Worm (Caenorhabditis elegans): ENCODE measurements around the gene Y97E10AR.4.
A peak's percentile ranks its signal among the peaks of the same experiment; 100 is the strongest.

The Y97E10AR.4 gene

DNA sequence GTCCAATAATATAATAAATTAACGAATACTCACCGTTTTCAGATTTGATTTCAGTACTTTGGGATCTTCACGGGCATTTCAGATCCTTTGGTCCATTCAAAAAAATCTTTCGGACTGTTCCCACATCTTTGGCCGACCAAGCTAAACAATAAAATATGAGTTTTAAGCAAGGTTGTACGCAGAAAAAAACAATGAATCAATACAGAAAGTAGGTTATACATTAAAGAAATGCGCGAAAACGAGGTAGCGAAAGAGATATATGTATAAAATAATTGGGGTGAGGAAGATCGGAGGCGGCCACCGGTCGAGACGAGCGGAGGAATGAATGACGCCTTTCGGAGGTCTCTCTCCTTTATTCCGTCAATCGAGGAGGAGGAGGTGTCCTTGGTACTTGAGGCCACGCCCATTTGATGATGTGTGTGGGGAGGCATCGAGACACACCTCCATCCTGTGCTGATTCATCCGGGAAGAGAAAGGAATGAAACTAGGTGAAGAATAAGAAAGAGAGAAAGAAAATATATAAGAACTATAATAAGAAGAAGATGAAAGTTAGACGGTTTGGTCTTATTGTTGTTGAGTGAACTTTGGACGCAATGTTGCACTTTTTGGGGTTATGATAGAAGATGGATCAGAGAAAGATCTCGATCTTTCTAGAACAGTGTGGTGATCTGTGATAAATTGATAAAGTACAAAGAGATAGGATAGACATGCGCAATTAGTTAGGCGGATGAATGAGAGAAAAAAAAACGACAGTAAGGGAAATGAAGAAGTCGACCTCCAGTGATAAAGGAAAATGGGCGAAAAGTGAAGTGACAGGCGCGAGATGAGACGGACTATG lies 30.4 kb upstream of the Y97E10AR.4 start:
- TF ChIP-seq ztf-18 (tag; optimal IDR thresholded peaks at IDR 0.05) (no peak), hlh-12 (tag; optimal IDR thresholded peaks at IDR 0.05) (no peak), nfya-1 (tag; optimal IDR thresholded peaks at IDR 0.05; ENCODE audit: borderline replicate concordance, insufficient read depth) (no peak), dox-1 (GFP tag; IDR thresholded peaks at IDR 0.05) (0 out of 2 replicates have a peak, but pooled peaks have one; percentile 5), bed-1 (GFP tag; IDR thresholded peaks at IDR 0.05) (no peak), F57C9.4 (tag; optimal IDR thresholded peaks at IDR 0.05) (no peak), ama-1 (optimal IDR thresholded peaks at IDR 0.05) (peak; percentile 86), ama-1 (GFP tag; optimal IDR thresholded peaks at IDR 0.05) (no peak), lag-1 (GFP tag; IDR thresholded peaks at IDR 0.05) (no peak), hsf-1 (GFP tag; IDR thresholded peaks at IDR 0.05) (peak; percentile 89), C06A6.2 (GFP tag; conservative IDR thresholded peaks at IDR 0.05) (no peak), akir-1 (GFP tag; optimal IDR thresholded peaks at IDR 0.05) (no peak), somi-1 (GFP tag; optimal IDR thresholded peaks at IDR 0.05) (peak; percentile 54), rpc-1 (optimal IDR thresholded peaks at IDR 0.05) (peak; percentile 38), rpc-1 (tag; optimal IDR thresholded peaks at IDR 0.05) (no peak), ztf-28 (GFP tag; IDR thresholded peaks at IDR 0.05) (no peak), F37B4.10 (GFP tag; IDR thresholded peaks at IDR 0.05) (no peak), snpc-4 (GFP tag; optimal IDR thresholded peaks at IDR 0.05) (no peak), snpc-4 (tag; optimal IDR thresholded peaks at IDR 0.05) (no peak), hlh-26 (GFP tag; conservative IDR thresholded peaks at IDR 0.05) (no peak), sdz-38 (tag; optimal IDR thresholded peaks at IDR 0.05) (no peak), K12H6.12 (tag; optimal IDR thresholded peaks at IDR 0.05) (no peak)

DNA sequence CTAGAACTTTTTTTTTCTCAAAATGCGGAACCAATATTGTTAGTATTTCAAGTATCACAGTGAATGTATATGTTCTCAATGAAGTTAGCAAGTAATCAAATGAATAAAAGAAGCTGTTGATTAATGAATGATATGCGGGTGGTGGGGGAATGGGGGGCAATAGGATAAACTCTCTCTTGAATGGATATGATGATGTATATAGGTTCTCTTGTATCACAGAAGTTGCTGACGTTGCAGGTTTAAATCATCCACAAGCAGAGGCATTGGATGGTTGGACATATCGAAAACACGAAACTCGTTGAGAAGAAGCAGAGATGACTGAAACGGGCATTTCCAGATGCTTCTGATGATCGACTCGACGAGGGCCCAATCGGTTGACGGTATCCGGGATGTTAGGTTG lies 29.6 kb upstream of the Y97E10AR.4 start:
- no peak for TF ChIP-seq Y53G8AR.9 (GFP tag; conservative IDR thresholded peaks at IDR 0.05)
- no peak for TF ChIP-seq attf-5 (GFP tag; optimal IDR thresholded peaks at IDR 0.05)
- TF ChIP-seq hmg-1.2 (GFP tag; IDR thresholded peaks at IDR 0.05) = no peak
- TF ChIP-seq zim-3 (tag; optimal IDR thresholded peaks at IDR 0.05) = no peak
- TF ChIP-seq hrde-1 (tag; optimal IDR thresholded peaks at IDR 0.05; ENCODE audit: borderline replicate concordance) = no peak
- TF ChIP-seq Y56A3A.18 (GFP tag; IDR thresholded peaks at IDR 0.05) = 0 out of 2 replicates have a peak, but pooled peaks have one; percentile 10
- TF ChIP-seq ztf-6 (GFP tag; IDR thresholded peaks at IDR 0.05) = no peak

- TF ChIP-seq gei-17 (GFP tag; optimal IDR thresholded peaks at IDR 0.05) (peak; percentile 28), Y95B8A.8 (GFP tag; IDR thresholded peaks at IDR 0.05) (0 out of 2 replicates have a peak, but pooled peaks have one; percentile 5), ceh-79 (tag; optimal IDR thresholded peaks at IDR 0.05) (no peak), bed-1 (GFP tag; IDR thresholded peaks at IDR 0.05) (no peak), aptf-2 (GFP tag; conservative IDR thresholded peaks at IDR 0.05) (no peak), let-607 (tag; optimal IDR thresholded peaks at IDR 0.05) (no peak), lin-40 (tag; optimal IDR thresholded peaks at IDR 0.05) (peak; percentile 1), attf-3 (GFP tag; conservative IDR thresholded peaks at IDR 0.05) (no peak), hmg-1.2 (GFP tag; IDR thresholded peaks at IDR 0.05) (0 out of 2 replicates have a peak, but pooled peaks have one; percentile 15), egl-18 (GFP tag; IDR thresholded peaks at IDR 0.05) (no peak), F49E8.2 (tag; optimal IDR thresholded peaks at IDR 0.05; ENCODE audit: insufficient read depth) (no peak), mes-4 (tag; optimal IDR thresholded peaks at IDR 0.05) (no peak), rcor-1 (GFP tag; IDR thresholded peaks at IDR 0.05) (no peak), K11D2.4 (GFP tag; IDR thresholded peaks at IDR 0.05) (peak; percentile 68; the same call in 1 of the 2 replicates), ztf-25 (GFP tag; IDR thresholded peaks at IDR 0.05) (no peak), dpff-1 (tag; optimal IDR thresholded peaks at IDR 0.05) (no peak), ets-4 (GFP tag; optimal IDR thresholded peaks at IDR 0.05) (no peak), B0019.2 (GFP tag; conservative IDR thresholded peaks at IDR 0.05) (no peak), ceh-100 (GFP tag; IDR thresholded peaks at IDR 0.05) (no peak), dox-1 (GFP tag; IDR thresholded peaks at IDR 0.05) (0 out of 2 replicates have a peak, but pooled peaks have one; percentile 5)
Measured at ce11 chrV:8039085-8039525, 29.1 kb upstream of the Y97E10AR.4 start.
